ENCODE assay signal across 5 fruit fly cellular contexts in the genomic region with DNA sequence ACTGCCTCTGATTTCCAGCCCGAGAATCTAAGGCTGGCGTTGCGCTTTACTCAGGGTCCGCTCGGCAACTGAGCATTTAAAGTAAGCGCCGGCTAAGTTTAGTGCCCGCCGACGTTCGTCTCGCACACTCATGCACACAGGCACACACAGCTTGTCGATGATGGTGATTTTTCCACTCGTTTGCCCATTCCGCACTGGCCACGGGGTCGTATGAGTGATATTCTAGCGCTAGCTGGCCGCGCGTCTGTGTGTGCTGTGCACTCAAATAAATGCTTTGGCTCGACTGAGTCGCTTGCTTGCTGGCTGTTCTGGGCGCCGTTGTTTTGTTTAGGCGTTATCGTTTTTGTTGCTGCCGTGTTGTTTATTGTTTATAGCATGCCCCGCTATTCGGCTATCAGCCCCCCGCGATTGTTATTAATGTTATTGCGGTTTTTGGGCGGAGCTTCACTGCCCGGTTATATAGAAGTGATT.
A peak's percentile ranks its signal among the peaks of the same experiment; 100 is the strongest.
TF ChIP-seq lines count a peak whose summit lies in the region.

A gene (minus strand): TSS at position 72 of the 471 bp plus-strand sequence.

- no peak for TF ChIP-seq CTCF in whole organism, embryonic (GFP tag; optimal IDR thresholded peaks at IDR 0.05; lab: Kevin White, UChicago)

TF ChIP-seq in whole organism, adult, 20 proteins besides CTCF, POLR2A, EP300 and RAD21 (continues in another document):
- peak; percentile 14 for TF ChIP-seq pad (GFP tag; optimal IDR thresholded peaks at IDR 0.05; lab: Kevin White, UChicago)
- TF ChIP-seq CG12768 (GFP tag; optimal IDR thresholded peaks at IDR 0.05; lab: Kevin White, UChicago): peak; percentile 47
- peak; percentile 2 for TF ChIP-seq Hr96 (GFP tag; optimal IDR thresholded peaks at IDR 0.05; lab: Kevin White, UChicago)
- peak; percentile 31 for TF ChIP-seq toe (GFP tag; optimal IDR thresholded peaks at IDR 0.05; lab: Kevin White, UChicago)
- peak; percentile 59 for TF ChIP-seq Mnt (GFP tag; optimal IDR thresholded peaks at IDR 0.05; lab: Kevin White, UChicago)
- TF ChIP-seq CG1620 (GFP tag; optimal IDR thresholded peaks at IDR 0.05; lab: Kevin White, UChicago): no peak
- TF ChIP-seq CG11617 (GFP tag; optimal IDR thresholded peaks at IDR 0.05; lab: Kevin White, UChicago): no peak
- peak; percentile 29 for TF ChIP-seq CG14711 (tag; optimal IDR thresholded peaks at IDR 0.05; lab: Kevin White, UChicago)
- TF ChIP-seq Crg-1 (GFP tag; optimal IDR thresholded peaks at IDR 0.05; lab: Kevin White, UChicago): no peak
- TF ChIP-seq CG5204 (GFP tag; optimal IDR thresholded peaks at IDR 0.05; lab: Kevin White, UChicago): peak; percentile 38
- peak; percentile 10 for TF ChIP-seq Clk (GFP tag; optimal IDR thresholded peaks at IDR 0.05; lab: Kevin White, UChicago)
- no peak for TF ChIP-seq cnc (optimal IDR thresholded peaks at IDR 0.05; lab: Kevin White, UChicago)
- TF ChIP-seq ovo (GFP tag; optimal IDR thresholded peaks at IDR 0.05; lab: Kevin White, UChicago): peak; percentile 88
- peak; percentile 2 for TF ChIP-seq kay (GFP tag; lab: Kevin White, UChicago; ENCODE audit: borderline replicate concordance)
- peak; percentile 55 for TF ChIP-seq cic (GFP tag; optimal IDR thresholded peaks at IDR 0.05; lab: Kevin White, UChicago)
- TF ChIP-seq CG7101 (tag; optimal IDR thresholded peaks at IDR 0.05; lab: Kevin White, UChicago): peak; percentile 28
- TF ChIP-seq tj (GFP tag; optimal IDR thresholded peaks at IDR 0.05; lab: Kevin White, UChicago): peak; percentile 3

TF ChIP-seq in whole organism, embryonic, 481 proteins besides CTCF, POLR2A, EP300 and RAD21 (continues in another document):
- TF ChIP-seq CG14441 (GFP tag; IDR thresholded peaks at IDR 0.05; lab: Robert Waterston, UW) (no peak), CG11723 (GFP tag; optimal IDR thresholded peaks at IDR 0.05; lab: Kevin White, UChicago) (no peak), zen2 (GFP tag; IDR thresholded peaks at IDR 0.05; lab: Robert Waterston, UW; ENCODE audit: partially characterized antibody) (no peak), nerfin-2 (GFP tag; IDR thresholded peaks at IDR 0.05; lab: Robert Waterston, UW; ENCODE audit: partially characterized antibody) (0 out of 2 replicates have a peak, but pooled peaks have one; percentile 16), CG9797 (GFP tag; optimal IDR thresholded peaks at IDR 0.05; lab: Kevin White, UChicago) (no peak), Hr51 (GFP tag; optimal IDR thresholded peaks at IDR 0.05; lab: Kevin White, UChicago) (no peak), zfh2 (GFP tag; optimal IDR thresholded peaks at IDR 0.05; lab: Kevin White, UChicago) (no peak), CG11456 (GFP tag; IDR thresholded peaks at IDR 0.05; lab: Robert Waterston, UW) (0 out of 3 replicates have a peak, but pooled peaks have one; percentile 63), CG15696 (tag; optimal IDR thresholded peaks at IDR 0.05; lab: Kevin White, UChicago) (no peak), CG34422 (GFP tag; IDR thresholded peaks at IDR 0.05; lab: Robert Waterston, UW) (no peak), CG16779 (GFP tag; IDR thresholded peaks at IDR 0.05; lab: Robert Waterston, UW) (no peak), CG17568 (GFP tag; optimal IDR thresholded peaks at IDR 0.05; lab: Kevin White, UChicago) (no peak), sc (optimal IDR thresholded peaks at IDR 0.05; lab: Kevin White, UChicago) (no peak), sc (GFP tag; optimal IDR thresholded peaks at IDR 0.05; lab: Kevin White, UChicago) (no peak), CG11560 (tag; IDR thresholded peaks at IDR 0.05; lab: Robert Waterston, UW) (no peak), ci (GFP tag; IDR thresholded peaks at IDR 0.05; lab: Robert Waterston, UW) (no peak), Awh (GFP tag; IDR thresholded peaks at IDR 0.05; lab: Robert Waterston, UW) (no peak)

TF ChIP-seq in whole organism, prepupa, 60 proteins besides CTCF, POLR2A, EP300 and RAD21:
- TF ChIP-seq vri (GFP tag; optimal IDR thresholded peaks at IDR 0.05; lab: Kevin White, UChicago) (peak; percentile 11), CG6792 (GFP tag; optimal IDR thresholded peaks at IDR 0.05; lab: Kevin White, UChicago) (no peak), svp (GFP tag; lab: Kevin White, UChicago) (peak; percentile 76), fkh (GFP tag; optimal IDR thresholded peaks at IDR 0.05; lab: Kevin White, UChicago) (peak; percentile 31)

TF ChIP-seq in whole organism, pupa, 21 proteins besides CTCF, POLR2A, EP300 and RAD21:
- TF ChIP-seq CG8159 (tag; optimal IDR thresholded peaks at IDR 0.05; lab: Kevin White, UChicago) (no peak), D1 (tag; optimal IDR thresholded peaks at IDR 0.05; lab: Kevin White, UChicago) (no peak), CG34367 (tag; optimal IDR thresholded peaks at IDR 0.05; lab: Kevin White, UChicago) (no peak), CG10348 (GFP tag; IDR thresholded peaks at IDR 0.05; lab: Robert Waterston, UW) (no peak), CG4496 (GFP tag; IDR thresholded peaks at IDR 0.05; lab: Robert Waterston, UW) (no peak), Ets98B (GFP tag; IDR thresholded peaks at IDR 0.05; lab: Robert Waterston, UW) (0 out of 2 replicates have a peak, but pooled peaks have one; percentile 11), CG14655 (GFP tag; optimal IDR thresholded peaks at IDR 0.05; lab: Kevin White, UChicago) (no peak), CG12605 (GFP tag; IDR thresholded peaks at IDR 0.05; lab: Robert Waterston, UW) (0 out of 2 replicates have a peak, but pooled peaks have one; percentile 25), Pif1B (GFP tag; optimal IDR thresholded peaks at IDR 0.05; lab: Kevin White, UChicago) (no peak), Pif1A (GFP tag; optimal IDR thresholded peaks at IDR 0.05; lab: Kevin White, UChicago) (no peak), CG32121 (GFP tag; IDR thresholded peaks at IDR 0.05; lab: Robert Waterston, UW) (no peak), Snoo (tag; optimal IDR thresholded peaks at IDR 0.05; lab: Kevin White, UChicago) (no peak), CG15710 (tag; optimal IDR thresholded peaks at IDR 0.05; lab: Kevin White, UChicago) (no peak), fd96Ca (GFP tag; IDR thresholded peaks at IDR 0.05; lab: Robert Waterston, UW) (no peak), CG8301 (tag; optimal IDR thresholded peaks at IDR 0.05; lab: Kevin White, UChicago) (no peak), gl (tag; optimal IDR thresholded peaks at IDR 0.05; lab: Kevin White, UChicago) (no peak), CG9948 (tag; optimal IDR thresholded peaks at IDR 0.05; lab: Kevin White, UChicago) (no peak), CG13204 (GFP tag; optimal IDR thresholded peaks at IDR 0.05; lab: Kevin White, UChicago) (no peak)

TF ChIP-seq in whole organism, wandering third instar larva, 38 proteins besides CTCF, POLR2A, EP300 and RAD21:
- peak; percentile 38 for TF ChIP-seq CrebA (GFP tag; optimal IDR thresholded peaks at IDR 0.05; lab: Kevin White, UChicago; ENCODE audit: borderline replicate concordance)
- TF ChIP-seq fru (GFP tag; optimal IDR thresholded peaks at IDR 0.05; lab: Kevin White, UChicago): no peak
- TF ChIP-seq h (GFP tag; optimal IDR thresholded peaks at IDR 0.05; lab: Kevin White, UChicago): peak; percentile 17
- no peak for TF ChIP-seq pan (optimal IDR thresholded peaks at IDR 0.05; lab: Kevin White, UChicago)
- no peak for TF ChIP-seq GATAd (GFP tag; optimal IDR thresholded peaks at IDR 0.05; lab: Kevin White, UChicago)
- no peak for TF ChIP-seq lola (GFP tag; optimal IDR thresholded peaks at IDR 0.05; lab: Kevin White, UChicago)
- TF ChIP-seq Rel (GFP tag; optimal IDR thresholded peaks at IDR 0.05; lab: Kevin White, UChicago): no peak
- TF ChIP-seq Rel (tag; optimal IDR thresholded peaks at IDR 0.05; lab: Kevin White, UChicago): peak; percentile 38
- peak; percentile 16 for TF ChIP-seq Dif (GFP tag; optimal IDR thresholded peaks at IDR 0.05; lab: Kevin White, UChicago; ENCODE audit: partially characterized antibody)
- no peak for TF ChIP-seq CG9705 (GFP tag; optimal IDR thresholded peaks at IDR 0.05; lab: Kevin White, UChicago)
